Worm (Caenorhabditis elegans): Measurements from ENCODE around the gene F36H12.3.

DNA sequence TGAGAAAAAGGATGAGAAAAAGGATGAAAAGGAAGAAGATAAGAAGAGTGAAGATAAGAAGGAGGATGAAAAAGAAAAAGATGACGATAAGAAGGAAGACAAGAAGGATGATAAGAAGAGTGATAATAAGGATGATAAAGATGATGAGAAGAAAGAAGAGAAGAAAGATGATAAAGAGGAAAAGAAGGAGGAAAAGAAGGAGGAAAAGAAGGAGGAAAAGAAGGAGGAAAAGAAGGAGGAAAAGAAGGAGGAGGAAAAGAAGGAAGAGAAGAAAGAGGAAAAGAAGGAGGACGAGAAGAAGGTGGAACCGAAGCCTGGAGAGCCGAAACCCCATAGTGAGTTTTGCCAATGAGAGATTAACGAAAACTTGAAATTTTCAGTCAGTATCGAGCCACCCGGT, 767 bp downstream of the F36H12.3 start:
- no peak for TF ChIP-seq klf-2 (GFP tag; conservative IDR thresholded peaks at IDR 0.05)
- TF ChIP-seq ztf-23 (GFP tag; IDR thresholded peaks at IDR 0.05), result no peak
- TF ChIP-seq tab-1 (GFP tag; IDR thresholded peaks at IDR 0.05), result no peak
- TF ChIP-seq cog-1 (tag; optimal IDR thresholded peaks at IDR 0.05), result no peak
- TF ChIP-seq flt-1 (GFP tag; IDR thresholded peaks at IDR 0.05), result no peak
- no peak for TF ChIP-seq med-1 (GFP tag; optimal IDR thresholded peaks at IDR 0.05; ENCODE audit: insufficient read depth)
- TF ChIP-seq ref-1 (GFP tag; conservative IDR thresholded peaks at IDR 0.05), result no peak
- no peak for TF ChIP-seq ztf-29 (GFP tag; IDR thresholded peaks at IDR 0.05)
- TF ChIP-seq T22C8.4 (GFP tag; IDR thresholded peaks at IDR 0.05), result no peak

Measured in whole organism, midembryonic.